Worm (Caenorhabditis elegans) whole organism, mixed stage, embryonic: Measurements from ENCODE around the gene D1014.5.

Experiments
- lsy-2 ChIP-seq: fragments of 150-350 bp; optimal IDR thresholded peaks from 2 replicates; lab custom pipeline; 2014; ENCODE audit warnings: missing biosample characterization, missing genetic modification characterization
- mls-2 ChIP-seq: sonication (generic microtip); optimal IDR thresholded peaks from 2 replicates; lab custom pipeline; 2016; ENCODE audit warnings: mild to moderate bottlenecking, missing genetic modification characterization, moderate library complexity, missing compliant biosample characterization
- nhr-12 ChIP-seq: fragments of 150-350 bp; optimal IDR thresholded peaks from 2 replicates; lab custom pipeline; 2014; ENCODE audit warnings: missing biosample characterization, missing genetic modification characterization

DNA sequence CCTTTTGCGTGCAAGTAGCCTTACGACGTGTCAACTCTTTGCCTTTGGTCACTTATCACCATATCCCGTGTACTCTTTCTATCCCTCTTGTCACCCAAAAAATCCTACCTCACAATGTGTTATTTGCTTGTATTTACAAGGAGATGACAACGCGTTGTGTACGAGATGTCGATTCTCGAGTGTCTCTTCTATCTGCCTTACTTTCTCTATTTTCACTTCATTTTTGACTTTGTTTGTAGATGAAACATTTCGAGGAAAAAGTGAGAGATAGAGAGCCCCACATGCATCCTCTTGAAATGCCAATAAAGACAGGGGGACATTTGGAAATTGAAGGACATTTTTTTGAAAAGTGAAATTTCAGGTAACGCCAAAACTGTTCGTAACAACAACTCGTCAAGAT, 12.7 kb upstream of the D1014.5 start:
- TF ChIP-seq nhr-12 (tag; lab: Kevin White, UChicago) = no peak
- no peak for TF ChIP-seq lsy-2
- TF ChIP-seq mls-2 (tag; lab: Kevin White, UChicago) = no peak
